Worm (Caenorhabditis elegans) whole organism, late embryonic: ENCODE data around the gene srh-99.

Experiments used
- ceh-48 ChIP-seq: sonication (generic microtip); optimal IDR thresholded peaks from 2 replicates; lab custom pipeline; 2016; ENCODE audit warnings: missing genetic modification characterization, inconsistent platforms, missing compliant biosample characterization
- dve-1 ChIP-seq: sonication (generic microtip); optimal IDR thresholded peaks from 2 replicates; lab custom pipeline; 2017; ENCODE audit warnings: antibody characterized with exemption, mild to moderate bottlenecking, missing genetic modification characterization, missing compliant biosample characterization
- elt-2 ChIP-seq: sonication (generic microtip); optimal IDR thresholded peaks from 2 replicates; lab custom pipeline; 2016; ENCODE audit warnings: missing genetic modification reagents, missing genetic modification characterization, missing compliant biosample characterization
- madf-2 ChIP-seq: sonication (generic microtip); optimal IDR thresholded peaks from 2 replicates; lab custom pipeline; 2017; ENCODE audit warnings: missing genetic modification characterization, missing compliant biosample characterization
- nfya-1 ChIP-seq: sonication (generic microtip); optimal IDR thresholded peaks from 2 replicates; lab custom pipeline; 2017; ENCODE audit warnings: missing genetic modification characterization, mild to moderate bottlenecking, missing compliant biosample characterization, antibody characterized with exemption, moderate library complexity
- nhr-232 ChIP-seq: sonication (generic microtip); optimal IDR thresholded peaks from 2 replicates; lab custom pipeline; 2016; ENCODE audit warnings: missing genetic modification characterization, missing compliant biosample characterization
- pha-4 ChIP-seq: fragments of 150-350 bp; optimal IDR thresholded peaks from 2 replicates; lab custom pipeline; 2018; ENCODE audit warnings: missing biosample characterization, missing genetic modification reagents, missing genetic modification characterization
- pqm-1 ChIP-seq: sonication (generic microtip); optimal IDR thresholded peaks from 2 replicates; lab custom pipeline; 2016; ENCODE audit warnings: missing genetic modification characterization, missing compliant biosample characterization
- ref-2 ChIP-seq: sonication (generic microtip); optimal IDR thresholded peaks from 2 replicates; lab custom pipeline; 2016; ENCODE audit warnings: missing genetic modification characterization, missing compliant biosample characterization

DNA sequence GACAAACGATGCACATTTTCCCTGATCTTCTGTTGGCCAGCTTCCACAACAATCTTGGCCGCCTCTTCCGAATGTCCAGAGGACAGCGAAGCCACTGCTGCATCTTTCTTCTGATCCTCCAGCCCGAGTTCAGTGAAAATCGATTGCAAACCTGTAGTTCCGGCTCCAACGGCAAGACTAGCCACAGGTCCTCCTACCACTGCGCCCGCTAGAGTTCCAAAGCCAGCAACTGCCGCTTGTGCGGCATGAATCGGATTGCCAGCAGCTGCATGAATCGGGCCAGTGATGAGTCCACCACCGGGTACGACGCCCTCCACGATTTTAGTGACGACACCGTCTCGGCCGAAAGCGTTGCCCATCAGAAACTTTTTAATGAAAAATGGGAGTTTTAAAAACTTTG, 28.0 kb downstream of the srh-99 start, which contains the start of gene ifas-1:
- no peak for TF ChIP-seq nhr-232
- TF ChIP-seq madf-2 (tag; lab: Kevin White, UChicago), result no peak
- no peak for TF ChIP-seq dve-1 (tag; lab: Kevin White, UChicago)
- no peak for TF ChIP-seq ref-2
- no peak for TF ChIP-seq ceh-48
- no peak for TF ChIP-seq nfya-1 (tag; lab: Kevin White, UChicago)
- no peak for TF ChIP-seq pqm-1
- no peak for TF ChIP-seq pha-4 (tag; lab: Kevin White, UChicago)
- no peak for TF ChIP-seq elt-2 (tag; lab: Kevin White, UChicago)
